Worm (Caenorhabditis elegans) whole organism, late embryonic: Measurements from ENCODE around the gene K10C2.12.

Source experiments
- C38D4.7 ChIP-seq: fragments of 200-800 bp; sonication (Bioruptor generic); optimal IDR thresholded peaks from 2 replicates; lab custom pipeline; 2018; ENCODE audit warnings: mild to moderate bottlenecking, missing genetic modification characterization, moderate library complexity, missing compliant biosample characterization
- K09A11.1 ChIP-seq: sonication (generic microtip); optimal IDR thresholded peaks from 2 replicates; lab custom pipeline; 2017; ENCODE audit warnings: antibody characterized with exemption, mild to moderate bottlenecking, missing genetic modification characterization, missing compliant biosample characterization; ENCODE audit not compliant: insufficient read depth
- Y22D7AL.16 ChIP-seq: sonication (generic microtip); optimal IDR thresholded peaks from 2 replicates; lab custom pipeline; 2016; ENCODE audit warnings: missing genetic modification characterization, missing compliant biosample characterization
- ama-1 ChIP-seq: fragments of 150-350 bp; optimal IDR thresholded peaks from 2 replicates; lab custom pipeline; 2014
- ceh-14 ChIP-seq: sonication (generic microtip); optimal IDR thresholded peaks from 2 replicates; lab custom pipeline; 2016; ENCODE audit warnings: missing genotype, missing genetic modification characterization, missing compliant biosample characterization
- ceh-22 ChIP-seq: sonication (generic microtip); optimal IDR thresholded peaks from 2 replicates; lab custom pipeline; 2017; ENCODE audit warnings: missing biosample characterization, missing genetic modification characterization
- ceh-24 ChIP-seq: sonication (generic microtip); optimal IDR thresholded peaks from 2 replicates; lab custom pipeline; 2016; ENCODE audit warnings: mild to moderate bottlenecking, missing genetic modification characterization, missing compliant biosample characterization
- ceh-30 ChIP-seq: fragments of 150-350 bp; optimal IDR thresholded peaks from 2 replicates; lab custom pipeline; 2014; ENCODE audit warnings: missing biosample characterization, missing genetic modification characterization
- ceh-34 ChIP-seq: sonication (generic microtip); optimal IDR thresholded peaks from 2 replicates; lab custom pipeline; 2016; ENCODE audit warnings: mild to moderate bottlenecking, missing genetic modification characterization, missing compliant biosample characterization
- ceh-48 ChIP-seq: sonication (generic microtip); optimal IDR thresholded peaks from 2 replicates; lab custom pipeline; 2016; ENCODE audit warnings: missing genetic modification characterization, inconsistent platforms, missing compliant biosample characterization
- ceh-6 ChIP-seq: fragments of 200-800 bp; sonication (Bioruptor generic); optimal IDR thresholded peaks from 2 replicates; lab custom pipeline; 2018; ENCODE audit warnings: mild to moderate bottlenecking, missing genetic modification characterization, missing compliant biosample characterization
- ceh-9 ChIP-seq: sonication (generic microtip); optimal IDR thresholded peaks from 2 replicates; lab custom pipeline; 2016; ENCODE audit warnings: mild to moderate bottlenecking, missing genetic modification characterization, inconsistent platforms, missing compliant biosample characterization
- che-1 ChIP-seq: sonication (generic microtip); optimal IDR thresholded peaks from 2 replicates; lab custom pipeline; 2016; ENCODE audit warnings: mild to moderate bottlenecking, missing genetic modification characterization, missing compliant biosample characterization
- dmd-4 ChIP-seq: sonication (generic microtip); optimal IDR thresholded peaks from 2 replicates; lab custom pipeline; 2016; ENCODE audit warnings: borderline replicate concordance, missing genetic modification characterization, missing compliant biosample characterization
- dve-1 ChIP-seq: sonication (generic microtip); optimal IDR thresholded peaks from 2 replicates; lab custom pipeline; 2017; ENCODE audit warnings: antibody characterized with exemption, mild to moderate bottlenecking, missing genetic modification characterization, missing compliant biosample characterization
- elt-2 ChIP-seq: sonication (generic microtip); optimal IDR thresholded peaks from 2 replicates; lab custom pipeline; 2016; ENCODE audit warnings: missing genetic modification reagents, missing genetic modification characterization, missing compliant biosample characterization
- eyg-1 ChIP-seq: sonication (generic microtip); optimal IDR thresholded peaks from 2 replicates; lab custom pipeline; 2016; ENCODE audit warnings: missing genotype, missing genetic modification characterization, missing compliant biosample characterization
- hlh-13 ChIP-seq: fragments of 200-800 bp; sonication (Bioruptor generic); optimal IDR thresholded peaks from 2 replicates; lab custom pipeline; 2018; ENCODE audit warnings: mild to moderate bottlenecking, missing genetic modification characterization, missing compliant biosample characterization
- hlh-6 ChIP-seq: sonication (generic microtip); optimal IDR thresholded peaks from 2 replicates; lab custom pipeline; 2016; ENCODE audit warnings: missing genotype, missing genetic modification characterization, missing compliant biosample characterization
- madf-2 ChIP-seq: sonication (generic microtip); optimal IDR thresholded peaks from 2 replicates; lab custom pipeline; 2017; ENCODE audit warnings: missing genetic modification characterization, missing compliant biosample characterization
- mec-3 ChIP-seq: sonication (generic microtip); optimal IDR thresholded peaks from 2 replicates; lab custom pipeline; 2016; ENCODE audit warnings: borderline replicate concordance, missing genetic modification characterization, missing compliant biosample characterization
- nhr-232 ChIP-seq: sonication (generic microtip); optimal IDR thresholded peaks from 2 replicates; lab custom pipeline; 2016; ENCODE audit warnings: missing genetic modification characterization, missing compliant biosample characterization
- odd-2 ChIP-seq: sonication (generic microtip); optimal IDR thresholded peaks from 2 replicates; lab custom pipeline; 2017; ENCODE audit warnings: antibody characterized with exemption, mild to moderate bottlenecking, missing genetic modification characterization, missing compliant biosample characterization
- pat-9 ChIP-seq: fragments of 200-800 bp; sonication (Bioruptor generic); optimal IDR thresholded peaks from 2 replicates; lab custom pipeline; 2018; ENCODE audit warnings: mild to moderate bottlenecking, missing genetic modification characterization, moderate library complexity, missing compliant biosample characterization
- pqm-1 ChIP-seq: sonication (generic microtip); optimal IDR thresholded peaks from 2 replicates; lab custom pipeline; 2016; ENCODE audit warnings: missing genetic modification characterization, missing compliant biosample characterization
- rnt-1 ChIP-seq: sonication (generic microtip); optimal IDR thresholded peaks from 2 replicates; lab custom pipeline; 2016; ENCODE audit warnings: missing genetic modification characterization, missing compliant biosample characterization
- sdc-2 ChIP-seq: sonication (generic microtip); optimal IDR thresholded peaks from 2 replicates; lab custom pipeline; 2016; ENCODE audit warnings: missing genotype, missing genetic modification characterization, missing compliant biosample characterization
- sox-2 ChIP-seq: fragments of 200-800 bp; sonication (Bioruptor generic); IDR thresholded peaks from 2 replicates; pipeline ENCODE4 v1.3.6; 2022; ENCODE audit warnings: missing genetic modification reagents, missing genetic modification characterization, missing compliant biosample characterization
- tbx-7 ChIP-seq: sonication (generic microtip); optimal IDR thresholded peaks from 2 replicates; lab custom pipeline; 2016; ENCODE audit warnings: missing genotype, missing genetic modification characterization, missing compliant biosample characterization
- unc-42 ChIP-seq: sonication (generic microtip); optimal IDR thresholded peaks from 2 replicates; lab custom pipeline; 2016; ENCODE audit warnings: missing genotype, missing genetic modification characterization, missing compliant biosample characterization
- ztf-16 ChIP-seq: sonication (generic microtip); optimal IDR thresholded peaks from 2 replicates; lab custom pipeline; 2017; ENCODE audit warnings: missing genetic modification characterization, missing compliant biosample characterization

The K10C2.12 gene

DNA sequence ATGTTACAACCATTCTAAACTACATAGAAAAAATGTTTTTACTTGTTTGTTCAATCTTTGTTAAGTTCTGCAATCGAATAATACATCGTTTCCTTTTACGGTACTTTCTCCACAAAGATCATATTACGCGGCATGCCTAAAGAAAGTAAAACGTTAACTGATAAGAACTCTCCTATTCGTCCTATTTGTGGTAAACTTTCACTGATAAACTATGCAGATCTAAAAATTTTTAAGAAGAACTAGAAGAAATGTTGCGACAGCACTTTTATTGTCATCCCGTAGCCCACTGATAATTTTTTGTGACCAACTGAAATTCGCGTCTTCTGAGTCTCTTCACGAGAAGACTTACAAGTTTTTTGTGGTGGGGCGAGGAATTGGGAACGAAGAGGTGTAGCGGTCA, 6.6 kb upstream of the K10C2.12 start:
- TF ChIP-seq pat-9 (no peak), madf-2 (tag; lab: Kevin White, UChicago) (no peak), eyg-1 (no peak), rnt-1 (no peak), ceh-9 (tag; lab: Kevin White, UChicago) (no peak), sox-2 (no peak), C38D4.7 (GFP tag; lab: Kevin White, UChicago) (no peak), che-1 (tag; lab: Kevin White, UChicago) (no peak), ceh-34 (tag; lab: Kevin White, UChicago) (no peak), ztf-16 (tag; lab: Kevin White, UChicago) (no peak)

- TF ChIP-seq sdc-2 (tag; lab: Kevin White, UChicago) (no peak), unc-42 (tag; lab: Kevin White, UChicago) (peak; percentile 81), ceh-14 (tag; lab: Kevin White, UChicago) (no peak), ceh-30 (no peak), Y22D7AL.16 (tag; lab: Kevin White, UChicago) (no peak), ceh-6 (GFP tag; lab: Kevin White, UChicago) (no peak), sox-2 (no peak), mec-3 (no peak)
- TF ChIP-seq, all 69 proteins: peak for 1
Measured at ce11 chrX:6419113-6419512, 1.5 kb downstream of the K10C2.12 start.

- no peak for TF ChIP-seq madf-2 (tag; lab: Kevin White, UChicago)
Measured at ce11 chrX:6416357-6417087, 4.1 kb downstream of the K10C2.12 start, which contains the start of gene T22E5.6. TSS of gene T22E5.6 (minus strand) at chrX:6416407.

- TF ChIP-seq mec-3: no peak
- TF ChIP-seq ceh-22 (tag; lab: Kevin White, UChicago): no peak
- TF ChIP-seq dve-1 (tag; lab: Kevin White, UChicago): no peak
- no peak for TF ChIP-seq ztf-16 (tag; lab: Kevin White, UChicago)
- TF ChIP-seq elt-2 (tag; lab: Kevin White, UChicago): no peak
- TF ChIP-seq ceh-34 (tag; lab: Kevin White, UChicago): no peak
- no peak for TF ChIP-seq ceh-24 (tag; lab: Kevin White, UChicago)
- TF ChIP-seq tbx-7: no peak
- no peak for TF ChIP-seq pqm-1
- no peak for TF ChIP-seq K09A11.1 (tag; lab: Kevin White, UChicago)
- TF ChIP-seq hlh-13 (GFP tag; lab: Kevin White, UChicago): no peak
- TF ChIP-seq ama-1 (lab: Kevin White, UChicago): no peak
- TF ChIP-seq ceh-9 (tag; lab: Kevin White, UChicago): no peak
Measured at ce11 chrX:6413583-6413982, 7.0 kb downstream of the K10C2.12 start.

- TF ChIP-seq K09A11.1 (tag; lab: Kevin White, UChicago) (no peak), nhr-232 (tag; lab: Kevin White, UChicago) (no peak), pat-9 (no peak), ceh-48 (tag; lab: Kevin White, UChicago) (no peak), hlh-6 (no peak), dmd-4 (tag; lab: Kevin White, UChicago) (no peak), hlh-13 (GFP tag; lab: Kevin White, UChicago) (no peak), odd-2 (tag; lab: Kevin White, UChicago) (no peak)
- TF ChIP-seq, all 69 proteins: peak for 0
Measured at ce11 chrX:6412575-6412974, 8.0 kb downstream of the K10C2.12 start, which contains the start of gene T22E5.1. TSS of gene T22E5.1 (plus strand) at chrX:6412875.
